Worm (Caenorhabditis elegans) whole organism, L2 larva: ENCODE measurements around the gene T14B4.20.

Experiments
- C34F6.9 ChIP-seq: fragments of 150-350 bp; optimal IDR thresholded peaks from 2 replicates; lab custom pipeline; 2014; ENCODE audit warnings: missing biosample characterization, missing genetic modification characterization
- F13H6.1 ChIP-seq: sonication (generic microtip); optimal IDR thresholded peaks from 2 replicates; lab custom pipeline; 2016; ENCODE audit warnings: missing genetic modification characterization, missing compliant biosample characterization
- R02D3.7 ChIP-seq: fragments of 150-350 bp; optimal IDR thresholded peaks from 2 replicates; lab custom pipeline; 2014; ENCODE audit warnings: missing biosample characterization, missing genetic modification characterization
- Y55F3AM.14 ChIP-seq: fragments of 200-800 bp; sonication (Bioruptor generic); optimal IDR thresholded peaks from 2 replicates; lab custom pipeline; 2018; ENCODE audit warnings: mild to moderate bottlenecking, missing genetic modification characterization, missing compliant biosample characterization
- ZK546.5 ChIP-seq: sonication (generic microtip); optimal IDR thresholded peaks from 2 replicates; lab custom pipeline; 2017; ENCODE audit warnings: missing biosample characterization, missing genetic modification characterization
- alr-1 ChIP-seq: fragments of 150-350 bp; optimal IDR thresholded peaks from 2 replicates; lab custom pipeline; 2014; ENCODE audit warnings: missing biosample characterization, missing genetic modification characterization
- aly-2 ChIP-seq: fragments of 150-350 bp; optimal IDR thresholded peaks from 2 replicates; lab custom pipeline; 2014; ENCODE audit warnings: missing biosample characterization, missing genetic modification characterization
- ama-1 ChIP-seq: fragments of 150-350 bp; optimal IDR thresholded peaks from 2 replicates; lab custom pipeline; 2018; ENCODE audit warnings: inconsistent platforms
- blmp-1 ChIP-seq: sonication (generic microtip); optimal IDR thresholded peaks from 2 replicates; lab custom pipeline; 2017; ENCODE audit warnings: missing genetic modification characterization, mild to moderate bottlenecking, missing compliant biosample characterization, antibody characterized with exemption, moderate library complexity; ENCODE audit not compliant: insufficient read depth
- ceh-16 ChIP-seq: fragments of 150-350 bp; optimal IDR thresholded peaks from 2 replicates; lab custom pipeline; 2014; ENCODE audit warnings: missing biosample characterization, missing genetic modification characterization
- ceh-82 ChIP-seq: fragments of 150-350 bp; optimal IDR thresholded peaks from 2 replicates; lab custom pipeline; 2014; ENCODE audit warnings: missing biosample characterization, missing genetic modification characterization
- crh-2 ChIP-seq: sonication (generic microtip); optimal IDR thresholded peaks from 2 replicates; lab custom pipeline; 2017; ENCODE audit warnings: missing biosample characterization, missing genetic modification characterization
- dmd-4 ChIP-seq: sonication (generic microtip); optimal IDR thresholded peaks from 2 replicates; lab custom pipeline; 2017; ENCODE audit warnings: missing biosample characterization, missing genetic modification characterization
- egl-27 ChIP-seq: sonication (generic microtip); optimal IDR thresholded peaks from 3 replicates; lab custom pipeline; 2017; ENCODE audit warnings: missing biosample characterization, missing genetic modification reagents, missing genetic modification characterization
- elt-1 ChIP-seq: fragments of 150-350 bp; optimal IDR thresholded peaks from 2 replicates; lab custom pipeline; 2014; ENCODE audit warnings: missing biosample characterization, missing genetic modification characterization
- elt-3 ChIP-seq: sonication (generic microtip); optimal IDR thresholded peaks from 2 replicates; lab custom pipeline; 2017; ENCODE audit warnings: missing biosample characterization, missing genetic modification characterization
- fos-1 ChIP-seq: fragments of 150-350 bp; optimal IDR thresholded peaks from 2 replicates; lab custom pipeline; 2014; ENCODE audit warnings: missing biosample characterization, missing genetic modification characterization
- gmeb-1 ChIP-seq: fragments of 150-350 bp; optimal IDR thresholded peaks from 2 replicates; lab custom pipeline; 2014; ENCODE audit warnings: missing biosample characterization, missing genetic modification characterization
- lin-11 ChIP-seq: fragments of 150-350 bp; sonication (generic microtip); optimal IDR thresholded peaks from 2 replicates; lab custom pipeline; 2014; ENCODE audit warnings: missing biosample characterization, missing genetic modification characterization, inconsistent platforms, mixed read lengths
- lin-13 ChIP-seq: fragments of 150-350 bp; optimal IDR thresholded peaks from 2 replicates; lab custom pipeline; 2014; ENCODE audit warnings: missing biosample characterization, missing genetic modification reagents, missing genetic modification characterization
- lin-39 ChIP-seq: fragments of 150-350 bp; optimal IDR thresholded peaks from 2 replicates; lab custom pipeline; 2014; ENCODE audit warnings: missing biosample characterization, missing genetic modification reagents, missing genetic modification characterization
- lsy-2 ChIP-seq, 2 experiments: fragments of 150-350 bp in 1 of 2; sonication (generic microtip) in 1 of 2; optimal IDR thresholded peaks; 2 replicates each; lab custom pipeline; 2014 to 2017; ENCODE audit warnings: missing biosample characterization in 2 of 2, missing genetic modification characterization in 2 of 2
- mab-5 ChIP-seq: fragments of 150-350 bp; optimal IDR thresholded peaks from 2 replicates; lab custom pipeline; 2014; ENCODE audit warnings: missing biosample characterization, missing genetic modification characterization
- mbf-1 ChIP-seq: sonication (generic microtip); optimal IDR thresholded peaks from 2 replicates; lab custom pipeline; 2017; ENCODE audit warnings: missing biosample characterization, missing genetic modification characterization
- mdl-1 ChIP-seq, 2 experiments: fragments of 150-350 bp in 1 of 2; sonication (generic microtip) in 1 of 2; optimal IDR thresholded peaks; 2 replicates each; lab custom pipeline; 2017; ENCODE audit warnings: missing biosample characterization in 2 of 2, missing genetic modification characterization in 2 of 2
- nhr-10 ChIP-seq: sonication (generic microtip); optimal IDR thresholded peaks from 2 replicates; lab custom pipeline; 2017; ENCODE audit warnings: missing biosample characterization, missing genetic modification characterization
- nhr-11 ChIP-seq: fragments of 150-350 bp; optimal IDR thresholded peaks from 2 replicates; lab custom pipeline; 2014; ENCODE audit warnings: missing biosample characterization, missing genetic modification characterization
- nhr-12 ChIP-seq: fragments of 150-350 bp; optimal IDR thresholded peaks from 2 replicates; lab custom pipeline; 2014; ENCODE audit warnings: missing biosample characterization, missing genetic modification characterization
- nhr-129 ChIP-seq: fragments of 150-350 bp; optimal IDR thresholded peaks from 2 replicates; lab custom pipeline; 2014; ENCODE audit warnings: missing biosample characterization, missing genetic modification characterization
- nhr-21 ChIP-seq: fragments of 150-350 bp; optimal IDR thresholded peaks from 2 replicates; lab custom pipeline; 2014; ENCODE audit warnings: missing biosample characterization, missing genetic modification characterization
- nhr-23 ChIP-seq: fragments of 150-350 bp; optimal IDR thresholded peaks from 2 replicates; lab custom pipeline; 2014; ENCODE audit warnings: missing biosample characterization, missing genetic modification reagents, missing genetic modification characterization
- nhr-237 ChIP-seq: fragments of 150-350 bp; optimal IDR thresholded peaks from 2 replicates; lab custom pipeline; 2014; ENCODE audit warnings: missing biosample characterization, missing genetic modification characterization
- nhr-25 ChIP-seq: fragments of 150-350 bp; sonication (generic microtip); optimal IDR thresholded peaks from 3 replicates; lab custom pipeline; 2014; ENCODE audit warnings: missing biosample characterization, missing genetic modification characterization
- nhr-6 ChIP-seq: fragments of 150-350 bp; optimal IDR thresholded peaks from 2 replicates; lab custom pipeline; 2014; ENCODE audit warnings: missing biosample characterization, missing genetic modification characterization
- nhr-77 ChIP-seq: fragments of 150-350 bp; optimal IDR thresholded peaks from 2 replicates; lab custom pipeline; 2014; ENCODE audit warnings: missing biosample characterization, missing genetic modification characterization
- peb-1 ChIP-seq: fragments of 150-350 bp; optimal IDR thresholded peaks from 2 replicates; lab custom pipeline; 2014; ENCODE audit warnings: missing biosample characterization, missing genetic modification characterization
- sem-4 ChIP-seq: fragments of 150-350 bp; optimal IDR thresholded peaks from 2 replicates; lab custom pipeline; 2014; ENCODE audit warnings: missing biosample characterization, missing genetic modification reagents, missing genetic modification characterization
- skn-1 ChIP-seq: sonication (generic microtip); optimal IDR thresholded peaks from 2 replicates; lab custom pipeline; 2017; ENCODE audit warnings: missing biosample characterization, missing genetic modification characterization
- sma-3 ChIP-seq: sonication (generic microtip); optimal IDR thresholded peaks from 2 replicates; lab custom pipeline; 2016; ENCODE audit warnings: missing genetic modification reagents, missing genetic modification characterization, missing compliant biosample characterization
- sma-9 ChIP-seq, 2 experiments: fragments of 150-350 bp in 1 of 2; sonication (generic microtip) in 1 of 2; optimal IDR thresholded peaks; 2 replicates each; lab custom pipeline; 2014 to 2016; ENCODE audit warnings: missing genetic modification characterization in 2 of 2, mild to moderate bottlenecking in 1 of 2, missing biosample characterization in 1 of 2, missing compliant biosample characterization in 1 of 2, missing genetic modification reagents in 1 of 2, moderate library complexity in 1 of 2
- snpc-4 ChIP-seq: fragments of 150-350 bp; optimal IDR thresholded peaks from 2 replicates; lab custom pipeline; 2014; ENCODE audit warnings: missing biosample characterization, missing genetic modification characterization
- unc-39 ChIP-seq: fragments of 150-350 bp; optimal IDR thresholded peaks from 2 replicates; lab custom pipeline; 2014; ENCODE audit warnings: missing biosample characterization, missing genetic modification characterization
- unc-55 ChIP-seq: fragments of 150-350 bp; sonication (generic microtip); optimal IDR thresholded peaks from 3 replicates; lab custom pipeline; 2014; ENCODE audit warnings: missing biosample characterization, missing genetic modification reagents, missing genetic modification characterization
- unc-62 ChIP-seq: fragments of 150-350 bp; optimal IDR thresholded peaks from 2 replicates; lab custom pipeline; 2014; ENCODE audit warnings: missing biosample characterization, missing genetic modification reagents, missing genetic modification characterization
- zag-1 ChIP-seq: fragments of 150-350 bp; optimal IDR thresholded peaks from 2 replicates; lab custom pipeline; 2014; ENCODE audit warnings: missing biosample characterization, missing genetic modification characterization
- ztf-1 ChIP-seq: fragments of 200-800 bp; sonication (Bioruptor generic); conservative IDR thresholded peaks from 2 replicates; pipeline ENCODE4 v1.3.6; 2022; ENCODE audit warnings: missing genetic modification characterization, missing compliant biosample characterization
- ztf-11 ChIP-seq: sonication (generic microtip); optimal IDR thresholded peaks from 2 replicates; lab custom pipeline; 2017; ENCODE audit warnings: missing biosample characterization, missing genetic modification characterization
- ztf-4 ChIP-seq: fragments of 150-350 bp; optimal IDR thresholded peaks from 2 replicates; lab custom pipeline; 2014; ENCODE audit warnings: missing biosample characterization, missing genetic modification characterization

The T14B4.20 gene

ce11 chrII:6736066-6736465 lies 19.4 kb downstream of the T14B4.20 start, which contains the start of gene mrps-18.C:
Gene mrps-18.C, plus strand, starts transcription at chrII:6736203.
- TF ChIP-seq ceh-82 (tag; lab: Kevin White, UChicago) (no peak), R02D3.7 (tag; lab: Kevin White, UChicago) (no peak), nhr-25 (tag; lab: Kevin White, UChicago) (no peak)

- TF ChIP-seq nhr-10 (tag; lab: Kevin White, UChicago): no peak
- TF ChIP-seq ztf-11 (tag; lab: Kevin White, UChicago): no peak
- TF ChIP-seq elt-3 (tag; lab: Kevin White, UChicago): no peak
- TF ChIP-seq nhr-23 (tag; lab: Kevin White, UChicago): no peak
Observed at ce11 chrII:6736604-6737003, 19.9 kb downstream of the T14B4.20 start, which contains the start of gene T14B4.1. Gene T14B4.1, plus strand, starts transcription at chrII:6736904.

- no peak for TF ChIP-seq ama-1 (lab: Kevin White, UChicago)
- peak; percentile 54 for TF ChIP-seq lin-13
- TF ChIP-seq mbf-1 (tag; lab: Kevin White, UChicago): no peak
- peak; percentile 65 for TF ChIP-seq nhr-129 (tag; lab: Kevin White, UChicago)
- peak; percentile 7 for TF ChIP-seq zag-1
- peak; percentile 32 for TF ChIP-seq fos-1
- TF ChIP-seq nhr-11 (tag; lab: Kevin White, UChicago): no peak
- TF ChIP-seq unc-62 (GFP tag; lab: Kevin White, UChicago): no peak
- no peak for TF ChIP-seq nhr-6 (tag; lab: Kevin White, UChicago)
- no peak for TF ChIP-seq nhr-25 (tag; lab: Kevin White, UChicago)
- no peak for TF ChIP-seq lin-39 (tag; lab: Kevin White, UChicago)
- TF ChIP-seq mdl-1 (tag; optimal IDR thresholded peaks at IDR 0.05; lab: Kevin White, UChicago): no peak
- no peak for TF ChIP-seq ceh-82 (tag; lab: Kevin White, UChicago)
- peak; percentile 20 for TF ChIP-seq F13H6.1
- TF ChIP-seq mab-5 (tag; lab: Kevin White, UChicago): no peak
- no peak for TF ChIP-seq ztf-1 (GFP tag; lab: Robert Waterston, UW)
- no peak for TF ChIP-seq nhr-10 (tag; lab: Kevin White, UChicago)
- no peak for TF ChIP-seq ztf-11 (tag; lab: Kevin White, UChicago)
- TF ChIP-seq nhr-23 (tag; lab: Kevin White, UChicago): no peak
- TF ChIP-seq ZK546.5 (tag; lab: Kevin White, UChicago): no peak
- no peak for TF ChIP-seq nhr-12 (tag; lab: Kevin White, UChicago)
- no peak for TF ChIP-seq blmp-1 (tag; lab: Kevin White, UChicago)
- TF ChIP-seq Y55F3AM.14: no peak
- TF ChIP-seq alr-1 (tag; lab: Kevin White, UChicago): no peak
- no peak for TF ChIP-seq nhr-237
- peak; percentile 68 for TF ChIP-seq C34F6.9 (tag; lab: Kevin White, UChicago)
- TF ChIP-seq snpc-4 (tag; lab: Kevin White, UChicago): no peak
- TF ChIP-seq sma-3 (GFP tag; lab: Kevin White, UChicago): peak; percentile 57
- TF ChIP-seq peb-1 (tag; lab: Kevin White, UChicago): no peak
- TF ChIP-seq lsy-2 (tag; optimal IDR thresholded peaks at IDR 0.05; lab: Kevin White, UChicago): peak in 1 of 2 experiments; percentile 71
- no peak for TF ChIP-seq dmd-4
- TF ChIP-seq nhr-21 (tag; lab: Kevin White, UChicago): peak; percentile 13
- TF ChIP-seq skn-1 (tag; lab: Kevin White, UChicago): no peak
- TF ChIP-seq unc-39: no peak
- TF ChIP-seq elt-3 (tag; lab: Kevin White, UChicago): no peak
- TF ChIP-seq gmeb-1 (tag; lab: Kevin White, UChicago): no peak
- no peak for TF ChIP-seq nhr-77 (tag; lab: Kevin White, UChicago)
- peak; percentile 33 for TF ChIP-seq sma-9 (GFP tag; optimal IDR thresholded peaks at IDR 0.05; lab: Kevin White, UChicago)
- no peak for TF ChIP-seq sma-9 (tag; optimal IDR thresholded peaks at IDR 0.05; lab: Kevin White, UChicago)
- TF ChIP-seq ceh-16: no peak
- no peak for TF ChIP-seq unc-55 (GFP tag; lab: Kevin White, UChicago)
- TF ChIP-seq R02D3.7 (tag; lab: Kevin White, UChicago): no peak
- TF ChIP-seq elt-1 (tag; lab: Kevin White, UChicago): no peak
- no peak for TF ChIP-seq lin-11 (tag; lab: Kevin White, UChicago)
- no peak for TF ChIP-seq sem-4 (tag; lab: Kevin White, UChicago)
- peak; percentile 48 for TF ChIP-seq crh-2 (tag; lab: Kevin White, UChicago)
- TF ChIP-seq egl-27 (tag; lab: Kevin White, UChicago): no peak
- no peak for TF ChIP-seq aly-2 (tag; lab: Kevin White, UChicago)
- no peak for TF ChIP-seq ztf-4 (tag; lab: Kevin White, UChicago)
Observed at ce11 chrII:6741428-6741827, 24.7 kb downstream of the T14B4.20 start, which contains the start of gene exos-8. Gene exos-8, plus strand, starts transcription at chrII:6741691.
